Fruit fly (Drosophila melanogaster) whole organism, adult: ENCODE measurements around the gene GATAe.

Experiments
- CG11617 ChIP-seq: fragments of 200-800 bp; sonication (Bioruptor generic); optimal IDR thresholded peaks from 2 replicates; lab custom pipeline; 2017; ENCODE audit warnings: mild to moderate bottlenecking, missing biosample characterization, missing genetic modification reagents, missing genetic modification characterization
- CG12768 ChIP-seq: fragments of 200-800 bp; sonication (Bioruptor generic); optimal IDR thresholded peaks from 2 replicates; lab custom pipeline; 2017; ENCODE audit warnings: missing biosample characterization, missing genetic modification characterization, mild to moderate bottlenecking, moderate library complexity, missing genetic modification reagents
- CG14711 ChIP-seq: fragments of 200-800 bp; sonication (Bioruptor generic); optimal IDR thresholded peaks from 2 replicates; lab custom pipeline; 2018; ENCODE audit warnings: missing biosample characterization, mild to moderate bottlenecking, missing genetic modification characterization, moderate library complexity
- CG1620 ChIP-seq: fragments of 200-800 bp; sonication (Bioruptor generic); optimal IDR thresholded peaks from 2 replicates; lab custom pipeline; 2016; ENCODE audit warnings: missing biosample characterization, missing genetic modification characterization
- CG33017 ChIP-seq: fragments of 200-800 bp; sonication (Bioruptor generic); optimal IDR thresholded peaks from 2 replicates; lab custom pipeline; 2018; ENCODE audit warnings: missing biosample characterization, mild to moderate bottlenecking, missing genetic modification characterization, moderate library complexity
- CG5204 ChIP-seq: fragments of 200-800 bp; sonication (Bioruptor generic); optimal IDR thresholded peaks from 2 replicates; lab custom pipeline; 2016; ENCODE audit warnings: missing biosample characterization, missing genetic modification characterization
- CG7045 ChIP-seq: fragments of 200-800 bp; sonication (Bioruptor generic); optimal IDR thresholded peaks from 2 replicates; lab custom pipeline; 2017; ENCODE audit warnings: missing biosample characterization, mild to moderate bottlenecking, missing genetic modification characterization
- CG7101 ChIP-seq: fragments of 200-800 bp; sonication (Bioruptor generic); optimal IDR thresholded peaks from 2 replicates; lab custom pipeline; 2018; ENCODE audit warnings: missing biosample characterization, mild to moderate bottlenecking, missing genetic modification characterization, moderate library complexity
- Clk ChIP-seq: fragments of 200-800 bp; sonication (Bioruptor generic); optimal IDR thresholded peaks from 2 replicates; lab custom pipeline; 2017; ENCODE audit warnings: missing biosample characterization, missing genetic modification characterization
- Crg-1 ChIP-seq: fragments of 200-800 bp; sonication (Bioruptor generic); optimal IDR thresholded peaks from 2 replicates; lab custom pipeline; 2016; ENCODE audit warnings: missing biosample characterization, missing genetic modification characterization
- Hr96 ChIP-seq: fragments of 200-800 bp; sonication (Bioruptor generic); optimal IDR thresholded peaks from 2 replicates; lab custom pipeline; 2016; ENCODE audit warnings: missing biosample characterization, missing genetic modification characterization
- Mnt ChIP-seq: fragments of 200-800 bp; sonication (Bioruptor generic); optimal IDR thresholded peaks from 2 replicates; lab custom pipeline; 2016; ENCODE audit warnings: missing biosample characterization, mild to moderate bottlenecking, missing genetic modification characterization
- bab1 ChIP-seq: fragments of 200-800 bp; sonication (Bioruptor generic); optimal IDR thresholded peaks from 3 replicates; lab custom pipeline; 2019; ENCODE audit warnings: missing biosample characterization, mild to moderate bottlenecking, missing genetic modification characterization, moderate library complexity
- cic ChIP-seq: fragments of 200-800 bp; sonication (Bioruptor generic); optimal IDR thresholded peaks from 2 replicates; lab custom pipeline; 2017; ENCODE audit warnings: missing biosample characterization, mild to moderate bottlenecking, missing genetic modification characterization, moderate library complexity
- cnc ChIP-seq, 2 experiments: fragments of >200 bp; optimal IDR thresholded peaks; 2 replicates each; lab custom pipeline; 2017
- kay ChIP-seq: fragments of 200-800 bp; sonication (Bioruptor generic); peaks from one replicate; lab custom pipeline; 2016; ENCODE audit warnings: missing biosample characterization, missing genetic modification characterization, borderline replicate concordance
- ovo ChIP-seq: fragments of 200-800 bp; sonication (Bioruptor generic); optimal IDR thresholded peaks from 2 replicates; lab custom pipeline; 2016; ENCODE audit warnings: missing biosample characterization, missing genetic modification characterization
- pad ChIP-seq: fragments of 200-800 bp; sonication (Bioruptor generic); optimal IDR thresholded peaks from 3 replicates; lab custom pipeline; 2017; ENCODE audit warnings: missing biosample characterization, missing genetic modification characterization, mild to moderate bottlenecking, moderate library complexity, missing genetic modification reagents
- tj ChIP-seq: fragments of 200-800 bp; sonication (Bioruptor generic); optimal IDR thresholded peaks from 3 replicates; lab custom pipeline; 2017; ENCODE audit warnings: missing biosample characterization, mild to moderate bottlenecking, missing genetic modification characterization, moderate library complexity
- toe ChIP-seq: fragments of 200-800 bp; sonication (Bioruptor generic); optimal IDR thresholded peaks from 2 replicates; lab custom pipeline; 2016; ENCODE audit warnings: missing biosample characterization, missing genetic modification characterization

GATAe gene

dm6 chr3R:15985762-15986214 lies 23.1 kb upstream of the GATAe start, which contains the start of gene srp:
Gene srp, plus strand, starts transcription at chr3R:15986152.
- TF ChIP-seq Mnt (GFP tag; lab: Kevin White, UChicago), result peak; percentile 34
- TF ChIP-seq cic, result peak; percentile 83
- TF ChIP-seq tj, result no peak
- no peak for TF ChIP-seq CG14711

- TF ChIP-seq kay (peak; percentile 65), CG7045 (no peak), CG1620 (no peak), CG33017 (tag; lab: Kevin White, UChicago) (no peak), CG7101 (tag; lab: Kevin White, UChicago) (no peak), CG5204 (no peak), Mnt (GFP tag; lab: Kevin White, UChicago) (no peak), CG12768 (GFP tag; lab: Kevin White, UChicago) (no peak), CG11617 (no peak), CG14711 (no peak), Hr96 (GFP tag; lab: Kevin White, UChicago) (no peak), cic (peak; percentile 16), toe (GFP tag; lab: Kevin White, UChicago) (no peak), tj (no peak), ovo (GFP tag; lab: Kevin White, UChicago) (no peak), pad (GFP tag; lab: Kevin White, UChicago) (no peak)
These were observed 21.7 kb upstream of the GATAe start for dm6 chr3R:15987064-15987649.

- no peak for TF ChIP-seq Clk (GFP tag; lab: Kevin White, UChicago)
- TF ChIP-seq CG12768 (GFP tag; lab: Kevin White, UChicago), result no peak
- no peak for TF ChIP-seq pad (GFP tag; lab: Kevin White, UChicago)
- TF ChIP-seq kay, result no peak
- no peak for TF ChIP-seq tj
- no peak for TF ChIP-seq CG7045
- TF ChIP-seq ovo (GFP tag; lab: Kevin White, UChicago), result no peak
- TF ChIP-seq Mnt (GFP tag; lab: Kevin White, UChicago), result no peak
- no peak for TF ChIP-seq CG33017 (tag; lab: Kevin White, UChicago)
- TF ChIP-seq bab1 (GFP tag; lab: Kevin White, UChicago), result no peak
- TF ChIP-seq Hr96 (GFP tag; lab: Kevin White, UChicago), result no peak
- no peak for TF ChIP-seq toe (GFP tag; lab: Kevin White, UChicago)
- TF ChIP-seq CG5204, result no peak
These were observed 20.6 kb upstream of the GATAe start for dm6 chr3R:15988353-15988752.

dm6 chr3R:15989217-15989921 lies 19.5 kb upstream of the GATAe start:
- TF ChIP-seq Hr96 (GFP tag; lab: Kevin White, UChicago), result no peak
- no peak for TF ChIP-seq kay
- no peak for TF ChIP-seq CG7101 (tag; lab: Kevin White, UChicago)
- no peak for TF ChIP-seq CG11617
- TF ChIP-seq Clk (GFP tag; lab: Kevin White, UChicago), result no peak
- no peak for TF ChIP-seq tj
- no peak for TF ChIP-seq CG7045
- no peak for TF ChIP-seq ovo (GFP tag; lab: Kevin White, UChicago)
- no peak for TF ChIP-seq Crg-1 (GFP tag; lab: Kevin White, UChicago)
- no peak for TF ChIP-seq pad (GFP tag; lab: Kevin White, UChicago)
- TF ChIP-seq CG14711, result no peak
- TF ChIP-seq toe (GFP tag; lab: Kevin White, UChicago), result no peak
- TF ChIP-seq CG1620, result no peak
- TF ChIP-seq cnc (optimal IDR thresholded peaks at IDR 0.05; lab: Kevin White, UChicago), result no peak

dm6 chr3R:15991593-15991992 lies 17.3 kb upstream of the GATAe start:
- TF ChIP-seq kay (peak; percentile 68), Hr96 (GFP tag; lab: Kevin White, UChicago) (no peak), Clk (GFP tag; lab: Kevin White, UChicago) (no peak), CG5204 (no peak), CG7101 (tag; lab: Kevin White, UChicago) (no peak), CG12768 (GFP tag; lab: Kevin White, UChicago) (no peak)

dm6 chr3R:15993139-15993804 lies 15.6 kb upstream of the GATAe start:
- peak; percentile 37 for TF ChIP-seq CG7101 (tag; lab: Kevin White, UChicago)
- TF ChIP-seq tj, result peak; percentile 46
- TF ChIP-seq CG12768 (GFP tag; lab: Kevin White, UChicago), result peak; percentile 46
- no peak for TF ChIP-seq CG14711
- no peak for TF ChIP-seq ovo (GFP tag; lab: Kevin White, UChicago)
- no peak for TF ChIP-seq CG11617
- peak; percentile 16 for TF ChIP-seq pad (GFP tag; lab: Kevin White, UChicago)
- TF ChIP-seq kay, result peak; percentile 82
- TF ChIP-seq cic, result peak; percentile 83
- peak; percentile 64 for TF ChIP-seq toe (GFP tag; lab: Kevin White, UChicago)
- peak; percentile 53 for TF ChIP-seq Mnt (GFP tag; lab: Kevin White, UChicago)
- TF ChIP-seq bab1 (GFP tag; lab: Kevin White, UChicago), result peak; percentile 74
- peak; percentile 62 for TF ChIP-seq Clk (GFP tag; lab: Kevin White, UChicago)
- no peak for TF ChIP-seq CG7045
- TF ChIP-seq CG33017 (tag; lab: Kevin White, UChicago), result no peak
